Worm (Caenorhabditis elegans) whole organism, midembryonic: ENCODE results near the gene glct-6.

Source experiments
- T22C8.4 ChIP-seq: fragments of 200-800 bp; sonication (Bioruptor generic); IDR thresholded peaks from 2 replicates; pipeline ENCODE4 v1.3.6; 2022; ENCODE audit warnings: missing genetic modification characterization, missing compliant biosample characterization
- cog-1 ChIP-seq: sonication (generic microtip); optimal IDR thresholded peaks from 2 replicates; lab custom pipeline; 2016; ENCODE audit warnings: missing genetic modification characterization, missing compliant biosample characterization
- flt-1 ChIP-seq: fragments of 200-800 bp; sonication (Bioruptor generic); IDR thresholded peaks from 2 replicates; pipeline ENCODE4 v1.3.6; 2022; ENCODE audit warnings: missing genetic modification characterization, missing compliant biosample characterization
- klf-2 ChIP-seq: fragments of 200-800 bp; sonication (Bioruptor generic); conservative IDR thresholded peaks from 2 replicates; pipeline ENCODE4 v1.3.6; 2022; ENCODE audit warnings: missing genetic modification reagents, missing genetic modification characterization, missing compliant biosample characterization
- med-1 ChIP-seq: sonication (generic microtip); optimal IDR thresholded peaks from 2 replicates; lab custom pipeline; 2017; ENCODE audit warnings: missing genetic modification characterization, mild to moderate bottlenecking, missing compliant biosample characterization, antibody characterized with exemption, missing genetic modification reagents; ENCODE audit not compliant: insufficient read depth
- ref-1 ChIP-seq: fragments of 200-800 bp; sonication (Bioruptor generic); conservative IDR thresholded peaks from 2 replicates; pipeline ENCODE4 v1.3.6; 2022; ENCODE audit warnings: missing genetic modification reagents, missing genetic modification characterization, missing compliant biosample characterization
- tab-1 ChIP-seq: fragments of 200-800 bp; sonication (Bioruptor generic); IDR thresholded peaks from 2 replicates; pipeline ENCODE4 v1.3.6; 2022; ENCODE audit warnings: missing genetic modification characterization, missing compliant biosample characterization
- ztf-23 ChIP-seq: fragments of 200-800 bp; sonication (Bioruptor generic); IDR thresholded peaks from 2 replicates; pipeline ENCODE4 v1.3.6; 2022; ENCODE audit warnings: missing genetic modification reagents, missing genetic modification characterization, missing compliant biosample characterization
- ztf-29 ChIP-seq: fragments of 200-800 bp; sonication (Bioruptor generic); IDR thresholded peaks from 2 replicates; pipeline ENCODE4 v1.3.6; 2022; ENCODE audit warnings: missing genetic modification reagents, missing genetic modification characterization, missing compliant biosample characterization

glct-6 gene

DNA sequence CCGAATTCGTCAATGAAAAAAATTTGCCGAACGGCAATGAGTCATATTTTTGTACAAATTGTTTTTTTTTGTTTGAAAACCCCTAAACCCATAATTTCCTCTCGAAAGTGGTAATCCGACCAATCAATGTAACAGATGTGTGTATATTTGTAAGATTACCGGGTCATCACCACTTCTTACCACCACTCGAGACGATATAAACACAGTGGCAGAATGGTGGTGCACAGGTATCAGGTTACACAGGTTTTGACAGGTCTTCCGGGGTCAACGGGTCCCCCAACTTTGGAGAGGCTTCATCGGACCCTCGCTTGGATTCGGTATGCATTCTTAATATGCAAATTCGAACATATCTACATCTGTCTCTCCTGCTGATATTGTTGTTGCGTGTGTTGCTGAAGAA, 54.7 kb downstream of the glct-6 start:
- TF ChIP-seq ztf-23 (no peak), flt-1 (GFP tag; lab: Robert Waterston, UW) (no peak), ztf-29 (no peak), med-1 (GFP tag; lab: Kevin White, UChicago) (no peak), ref-1 (GFP tag; lab: Robert Waterston, UW) (no peak), cog-1 (no peak), T22C8.4 (GFP tag; lab: Robert Waterston, UW) (no peak), tab-1 (no peak), klf-2 (no peak)

DNA sequence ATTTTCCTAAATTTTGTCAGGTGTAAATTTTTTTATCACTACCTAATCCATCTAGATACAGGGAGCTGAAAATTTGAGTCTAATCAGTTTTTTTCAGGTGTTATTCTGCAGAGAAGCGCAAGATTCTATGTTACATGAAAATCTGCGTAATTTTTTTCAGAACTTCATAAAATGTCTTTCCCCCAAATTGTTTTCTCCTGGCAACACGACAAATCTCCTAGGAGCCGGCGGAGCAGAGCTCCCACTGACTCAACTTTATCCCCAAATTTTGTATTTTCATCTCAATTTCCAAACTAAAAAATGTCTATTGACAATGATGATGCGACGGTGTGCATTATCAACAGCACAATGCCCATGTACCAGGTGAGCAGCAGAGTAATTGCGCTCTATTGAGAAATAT, 55.4 kb downstream of the glct-6 start, which contains the start of gene F28F9.2:
F28F9.2 (plus strand) TSS at position 301 of the 400 bp plus-strand sequence.
- TF ChIP-seq flt-1 (GFP tag; lab: Robert Waterston, UW) (no peak), ztf-23 (no peak), ref-1 (GFP tag; lab: Robert Waterston, UW) (no peak), cog-1 (no peak), med-1 (GFP tag; lab: Kevin White, UChicago) (no peak), tab-1 (no peak), ztf-29 (no peak), klf-2 (no peak), T22C8.4 (GFP tag; lab: Robert Waterston, UW) (no peak)

DNA sequence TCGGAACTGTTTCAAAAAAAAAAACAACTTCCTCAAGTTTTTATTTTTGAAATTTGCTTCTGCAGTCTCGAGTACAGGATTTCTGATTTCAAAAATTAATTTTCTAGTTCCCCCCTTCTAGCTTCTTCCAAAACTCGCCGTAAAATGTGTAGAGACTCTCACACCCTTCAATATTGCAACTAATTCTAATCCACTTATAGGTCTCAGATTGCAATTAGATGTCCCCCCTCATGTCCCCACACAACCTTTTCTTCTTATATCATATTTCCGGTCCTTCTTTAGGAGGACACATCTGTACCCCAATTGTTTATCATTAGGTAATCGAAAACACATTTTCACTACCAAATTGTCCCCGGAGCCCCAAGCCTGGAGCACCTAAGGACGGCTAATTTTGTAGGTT, 56.5 kb downstream of the glct-6 start:
- TF ChIP-seq klf-2 (no peak), ztf-23 (no peak), flt-1 (GFP tag; lab: Robert Waterston, UW) (no peak), tab-1 (no peak), ztf-29 (no peak), cog-1 (no peak), ref-1 (GFP tag; lab: Robert Waterston, UW) (no peak), med-1 (GFP tag; lab: Kevin White, UChicago) (no peak), T22C8.4 (GFP tag; lab: Robert Waterston, UW) (no peak)

ce11 chrIV:3841607-3842006, 57.6 kb downstream of the glct-6 start:
- no peak for TF ChIP-seq ztf-23
- no peak for TF ChIP-seq klf-2
- TF ChIP-seq ztf-29, result no peak
- TF ChIP-seq cog-1, result no peak
- TF ChIP-seq flt-1 (GFP tag; lab: Robert Waterston, UW), result no peak
- no peak for TF ChIP-seq med-1 (GFP tag; lab: Kevin White, UChicago)
- TF ChIP-seq T22C8.4 (GFP tag; lab: Robert Waterston, UW), result no peak
- no peak for TF ChIP-seq tab-1
- TF ChIP-seq ref-1 (GFP tag; lab: Robert Waterston, UW), result no peak

ce11 chrIV:3843019-3843527, 59.1 kb downstream of the glct-6 start:
- no peak for TF ChIP-seq T22C8.4 (GFP tag; lab: Robert Waterston, UW)
- TF ChIP-seq klf-2, result no peak
- no peak for TF ChIP-seq ztf-29
- no peak for TF ChIP-seq cog-1
- TF ChIP-seq tab-1, result no peak
- TF ChIP-seq ref-1 (GFP tag; lab: Robert Waterston, UW), result no peak
- no peak for TF ChIP-seq med-1 (GFP tag; lab: Kevin White, UChicago)
